Worm (Caenorhabditis elegans) whole organism, L4/young adult: Measurements from ENCODE around the gene B0348.2.

ENCODE experiments used
- dao-5 ChIP-seq: sonication (generic microtip); optimal IDR thresholded peaks from 2 replicates; lab custom pipeline; 2016; ENCODE audit warnings: missing genotype, missing genetic modification characterization, moderate library complexity, missing compliant biosample characterization
- him-1 ChIP-seq: sonication (generic microtip); optimal IDR thresholded peaks from 2 replicates; lab custom pipeline; 2016; ENCODE audit warnings: missing genotype, missing genetic modification reagents, missing genetic modification characterization, missing compliant biosample characterization

DNA sequence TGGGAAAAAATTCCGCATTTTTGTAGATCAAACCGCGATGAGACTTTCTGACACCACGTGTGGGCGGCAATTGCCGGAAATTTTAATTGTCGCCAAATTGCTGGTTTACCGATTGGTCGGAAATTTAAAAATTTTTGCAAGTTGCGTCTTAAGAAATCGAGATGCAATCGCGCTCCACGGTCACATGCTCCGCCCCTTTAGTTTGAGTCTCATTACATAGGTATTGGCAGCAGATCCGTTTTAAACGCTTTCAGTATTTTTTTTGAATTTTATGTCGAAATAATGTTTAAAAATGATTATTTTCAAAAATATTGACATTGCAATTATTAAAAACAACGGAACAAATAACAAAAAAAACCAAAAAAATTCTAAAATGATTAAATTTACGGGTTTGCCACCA, 33.4 kb upstream of the B0348.2 start:
- TF ChIP-seq dao-5 (tag; lab: Kevin White, UChicago) = no peak
- TF ChIP-seq him-1 (tag; lab: Kevin White, UChicago) = no peak
